Worm (Caenorhabditis elegans) whole organism, L1 larva: ENCODE results near the gene ani-1.
A peak's percentile ranks its signal among the peaks of the same experiment; 100 is the strongest.

Experiments
- F16B12.6 ChIP-seq: fragments of 150-350 bp; optimal IDR thresholded peaks from 2 replicates; lab custom pipeline; 2014; ENCODE audit warnings: missing biosample characterization, missing genetic modification characterization
- aha-1 ChIP-seq: fragments of 150-350 bp; optimal IDR thresholded peaks from 2 replicates; lab custom pipeline; 2014; ENCODE audit warnings: missing biosample characterization, missing genetic modification characterization
- elt-2 ChIP-seq: sonication (generic microtip); optimal IDR thresholded peaks from 2 replicates; lab custom pipeline; 2016; ENCODE audit warnings: missing genetic modification characterization, mild to moderate bottlenecking, inconsistent platforms, missing compliant biosample characterization, missing genetic modification reagents
- lin-13 ChIP-seq: fragments of 150-350 bp; optimal IDR thresholded peaks from 2 replicates; lab custom pipeline; 2014; ENCODE audit warnings: missing biosample characterization, missing genetic modification reagents, missing genetic modification characterization
- lsy-2 ChIP-seq, 2 experiments: fragments of 150-350 bp; optimal IDR thresholded peaks; 2 replicates each; lab custom pipeline; 2014; ENCODE audit warnings: missing biosample characterization in 2 of 2, missing genetic modification characterization in 2 of 2
- nhr-20 ChIP-seq: sonication (generic microtip); optimal IDR thresholded peaks from 2 replicates; lab custom pipeline; 2016; ENCODE audit warnings: mild to moderate bottlenecking, missing genetic modification characterization, missing compliant biosample characterization
- nhr-47 ChIP-seq: sonication (generic microtip); optimal IDR thresholded peaks from 2 replicates; lab custom pipeline; 2016; ENCODE audit warnings: mild to moderate bottlenecking, missing genetic modification characterization, moderate library complexity, missing compliant biosample characterization
- nhr-77 ChIP-seq: fragments of 150-350 bp; optimal IDR thresholded peaks from 2 replicates; lab custom pipeline; 2014; ENCODE audit warnings: missing biosample characterization, missing genetic modification characterization
- nhr-90 ChIP-seq: sonication (generic microtip); optimal IDR thresholded peaks from 2 replicates; lab custom pipeline; 2016; ENCODE audit warnings: mild to moderate bottlenecking, missing genetic modification characterization, missing compliant biosample characterization; ENCODE audit not compliant: poor library complexity
- pag-3 ChIP-seq: sonication (generic microtip); optimal IDR thresholded peaks from 2 replicates; lab custom pipeline; 2017; ENCODE audit warnings: missing genetic modification characterization, mild to moderate bottlenecking, missing compliant biosample characterization, antibody characterized with exemption, borderline replicate concordance; ENCODE audit not compliant: insufficient read depth
- unc-130 ChIP-seq: fragments of 150-350 bp; optimal IDR thresholded peaks from 2 replicates; lab custom pipeline; 2017; ENCODE audit warnings: missing biosample characterization, missing genetic modification characterization, inconsistent platforms

- no peak for TF ChIP-seq F16B12.6
- TF ChIP-seq unc-130 (tag; lab: Kevin White, UChicago): no peak
- no peak for TF ChIP-seq nhr-47
- TF ChIP-seq lin-13 (GFP tag; lab: Kevin White, UChicago): no peak
- no peak for TF ChIP-seq pag-3 (tag; lab: Kevin White, UChicago)
- TF ChIP-seq nhr-77: no peak
- TF ChIP-seq nhr-20 (tag; lab: Kevin White, UChicago): peak; percentile 21
- no peak for TF ChIP-seq nhr-90
- no peak for TF ChIP-seq lsy-2 (tag; optimal IDR thresholded peaks at IDR 0.05; lab: Kevin White, UChicago)
- no peak for TF ChIP-seq aha-1 (tag; lab: Kevin White, UChicago)
- peak; percentile 81 for TF ChIP-seq elt-2
Observed at ce11 chrIII:12445991-12446502, 7.1 kb downstream of the ani-1 start, which contains the start of gene Y49E10.18.
